Worm (Caenorhabditis elegans) whole organism, L1 larva: ENCODE data around the gene C03F11.4.

Experiments used
- alr-1 ChIP-seq: fragments of 200-800 bp; sonication (Bioruptor generic); optimal IDR thresholded peaks from 2 replicates; lab custom pipeline; 2018; ENCODE audit warnings: borderline replicate concordance, mild to moderate bottlenecking, missing genetic modification characterization, missing compliant biosample characterization
- ama-1 ChIP-seq: fragments of 150-350 bp; optimal IDR thresholded peaks from 2 replicates; lab custom pipeline; 2014
- fos-1 ChIP-seq: fragments of 150-350 bp; optimal IDR thresholded peaks from 2 replicates; lab custom pipeline; 2014; ENCODE audit warnings: missing biosample characterization, missing genetic modification characterization
- nhr-237 ChIP-seq: fragments of 150-350 bp; optimal IDR thresholded peaks from 2 replicates; lab custom pipeline; 2014; ENCODE audit warnings: missing biosample characterization, missing genetic modification characterization

DNA sequence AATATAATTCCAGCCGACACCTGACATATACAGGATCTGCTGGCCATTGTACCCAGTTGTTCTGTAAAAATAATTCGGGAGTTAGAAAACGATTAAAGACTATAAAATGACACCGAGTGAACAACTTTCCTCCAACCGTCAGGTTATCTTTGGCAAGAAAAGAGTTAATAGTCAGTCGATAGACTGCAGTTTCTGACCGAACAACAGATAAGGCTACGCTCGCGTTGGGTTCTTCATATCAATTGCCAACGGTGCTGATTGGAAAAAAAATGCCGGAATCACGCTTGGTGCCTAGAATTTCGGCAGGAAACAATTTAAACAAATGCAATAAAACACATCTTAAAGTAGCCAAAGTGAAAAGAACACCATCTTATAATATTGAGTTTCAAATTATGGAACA, 5.7 kb downstream of the C03F11.4 start, which contains the start of gene scav-1:
- TF ChIP-seq fos-1 (tag; lab: Kevin White, UChicago) (no peak), ama-1 (lab: Kevin White, UChicago) (no peak), alr-1 (no peak), nhr-237 (no peak)
